Worm (Caenorhabditis elegans): Measurements from ENCODE around the gene flp-25.

The flp-25 gene

DNA sequence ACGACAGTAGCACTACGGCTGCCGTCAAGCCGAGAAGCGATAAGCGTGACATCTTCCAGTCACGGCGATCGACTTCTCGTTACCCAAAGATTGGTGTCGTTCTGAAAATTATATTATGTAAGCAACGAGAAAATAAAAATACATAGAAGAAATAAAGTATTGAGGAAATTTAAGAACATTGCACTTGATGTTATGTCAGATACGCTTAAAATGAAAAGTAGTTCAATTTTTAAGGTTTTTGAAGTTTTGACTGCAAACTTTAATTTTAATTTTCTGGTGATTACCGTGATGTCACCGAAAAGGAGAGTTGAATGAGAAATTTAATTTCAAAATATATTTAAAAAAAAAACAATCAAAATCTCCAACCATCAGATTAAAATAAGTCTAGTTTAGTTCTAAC lies 17.0 kb upstream of the flp-25 start, which contains the start of gene emb-9:
emb-9 (minus strand) TSS at position 101 of the 400 bp plus-strand sequence.
- TF ChIP-seq zag-1 (tag; optimal IDR thresholded peaks at IDR 0.05) (no peak), unc-39 (tag; optimal IDR thresholded peaks at IDR 0.05) (no peak), ceh-16 (tag; optimal IDR thresholded peaks at IDR 0.05) (no peak), nhr-67 (tag; optimal IDR thresholded peaks at IDR 0.05) (no peak), ztf-4 (tag; optimal IDR thresholded peaks at IDR 0.05) (no peak), nhr-43 (tag; optimal IDR thresholded peaks at IDR 0.05; ENCODE audit: poor library complexity, severe bottlenecking) (no peak), nhr-28 (tag; optimal IDR thresholded peaks at IDR 0.05) (no peak), mdl-1 (tag; optimal IDR thresholded peaks at IDR 0.05) (no peak), fos-1 (tag; optimal IDR thresholded peaks at IDR 0.05) (no peak), jun-1 (tag; optimal IDR thresholded peaks at IDR 0.05) (no peak)

DNA sequence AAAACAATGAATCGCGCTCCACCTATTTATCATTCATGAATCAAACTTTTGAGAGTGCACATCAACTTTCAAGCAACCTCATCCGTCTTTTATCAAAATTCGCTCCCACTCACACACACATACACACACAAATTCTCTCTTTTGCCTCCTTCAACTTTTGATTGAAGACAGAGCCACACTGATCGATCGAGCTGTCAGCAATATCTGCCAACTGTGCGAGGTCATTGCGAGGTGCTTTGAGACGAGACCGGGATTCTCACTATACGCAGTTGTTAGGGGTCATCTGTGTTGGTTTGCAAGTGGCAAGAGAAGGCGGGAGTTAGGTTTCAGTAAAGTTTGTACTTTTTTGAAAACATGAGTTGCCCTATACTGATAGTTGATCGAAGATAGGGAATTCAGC lies 15.2 kb upstream of the flp-25 start:
- TF ChIP-seq lin-39 (tag; optimal IDR thresholded peaks at IDR 0.05) (peak; percentile 75), unc-39 (tag; optimal IDR thresholded peaks at IDR 0.05) (no peak), nhr-11 (tag; optimal IDR thresholded peaks at IDR 0.05) (no peak), egl-27 (tag; optimal IDR thresholded peaks at IDR 0.05) (no peak), zag-1 (tag; optimal IDR thresholded peaks at IDR 0.05) (no peak)

DNA sequence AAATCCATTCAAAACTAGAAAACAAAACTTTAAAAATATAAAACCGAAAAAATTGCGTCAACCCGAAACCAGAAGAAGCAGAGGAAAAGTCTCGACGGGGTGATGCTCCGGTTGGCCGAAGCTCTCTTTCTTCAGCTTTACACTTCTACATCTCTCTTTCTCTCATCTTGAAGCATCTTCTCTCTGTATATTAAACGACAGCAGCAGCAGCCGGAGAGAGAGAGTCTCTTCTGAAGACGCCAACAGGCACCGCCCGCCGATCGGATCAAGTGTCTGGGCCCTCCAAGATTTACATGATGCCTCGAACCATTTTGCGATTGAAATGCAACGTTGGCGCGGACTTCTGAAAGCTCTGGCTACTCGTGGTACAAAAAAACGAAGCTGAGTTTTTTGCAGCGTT lies 14.6 kb upstream of the flp-25 start:
- TF ChIP-seq nfya-1 (tag; optimal IDR thresholded peaks at IDR 0.05; ENCODE audit: insufficient read depth) (peak; percentile 32), elt-2 (tag; optimal IDR thresholded peaks at IDR 0.05) (no peak)

DNA sequence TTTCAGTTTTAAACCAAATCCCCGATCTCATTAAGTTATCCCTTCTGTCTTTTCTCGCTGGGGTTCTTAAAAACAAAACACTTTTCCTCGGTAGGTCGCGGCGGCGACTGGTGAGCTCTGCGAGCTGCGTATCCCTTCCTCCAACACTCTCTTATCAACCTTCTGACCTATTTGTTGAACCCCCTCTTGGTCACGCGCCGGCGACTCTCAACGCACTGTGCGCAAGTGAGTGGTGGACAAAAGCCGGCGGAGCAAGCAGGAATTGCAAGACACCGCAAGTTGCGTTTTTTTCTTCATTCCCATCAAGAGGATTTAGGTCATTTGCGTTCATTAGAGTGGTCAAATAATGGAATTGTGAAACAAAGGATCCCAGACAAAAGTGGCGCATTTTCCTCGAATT lies 7.5 kb upstream of the flp-25 start:
- TF ChIP-seq aly-2 (tag; optimal IDR thresholded peaks at IDR 0.05) (no peak), unc-39 (tag; optimal IDR thresholded peaks at IDR 0.05) (no peak), elt-2 (tag; optimal IDR thresholded peaks at IDR 0.05) (no peak), zag-1 (tag; optimal IDR thresholded peaks at IDR 0.05) (no peak), egl-5 (tag; optimal IDR thresholded peaks at IDR 0.05) (no peak), fkh-2 (tag; optimal IDR thresholded peaks at IDR 0.05) (no peak), ztf-4 (tag; optimal IDR thresholded peaks at IDR 0.05) (no peak), unc-62 (GFP tag; optimal IDR thresholded peaks at IDR 0.05) (no peak), nfya-1 (tag; optimal IDR thresholded peaks at IDR 0.05; ENCODE audit: insufficient read depth) (peak; percentile 60), pha-4 (tag; optimal IDR thresholded peaks at IDR 0.05) (peak; percentile 69), lin-39 (tag; optimal IDR thresholded peaks at IDR 0.05) (peak; percentile 42)

DNA sequence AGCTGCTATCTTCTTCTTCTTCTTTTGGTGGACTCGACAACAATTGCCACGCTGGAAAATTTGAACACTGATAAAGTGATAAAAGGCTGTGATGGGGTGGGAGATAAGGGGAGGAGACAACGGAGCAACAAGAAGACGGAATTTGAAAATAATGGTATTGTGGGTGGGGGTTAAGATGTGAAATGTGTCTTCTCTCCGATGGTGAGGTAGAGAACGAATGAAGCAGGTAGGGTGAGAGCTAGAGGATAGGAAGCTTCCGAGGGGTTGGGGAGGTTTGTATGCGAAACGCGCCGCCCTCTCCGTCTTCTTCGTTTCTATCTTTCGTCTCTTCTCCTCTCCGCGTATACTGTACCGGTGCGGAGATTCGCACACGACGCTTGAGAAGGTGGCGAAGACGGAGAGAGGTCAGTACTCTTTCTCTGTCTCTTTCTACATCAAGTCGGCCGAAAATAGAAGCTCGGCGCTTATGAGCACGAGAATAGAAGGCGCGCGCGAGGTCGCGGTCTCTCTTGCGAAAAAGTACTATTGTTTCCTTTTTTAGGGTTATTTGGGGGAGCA lies 5.8 kb upstream of the flp-25 start, which contains the start of gene chtb-1:
chtb-1 (minus strand) TSS at position 51 of the 558 bp plus-strand sequence.
- no peak for TF ChIP-seq egl-27 (tag; optimal IDR thresholded peaks at IDR 0.05)
- TF ChIP-seq jun-1 (tag; optimal IDR thresholded peaks at IDR 0.05): no peak
- no peak for TF ChIP-seq ceh-9 (tag; optimal IDR thresholded peaks at IDR 0.05)
- TF ChIP-seq nhr-76 (tag; optimal IDR thresholded peaks at IDR 0.05): no peak

DNA sequence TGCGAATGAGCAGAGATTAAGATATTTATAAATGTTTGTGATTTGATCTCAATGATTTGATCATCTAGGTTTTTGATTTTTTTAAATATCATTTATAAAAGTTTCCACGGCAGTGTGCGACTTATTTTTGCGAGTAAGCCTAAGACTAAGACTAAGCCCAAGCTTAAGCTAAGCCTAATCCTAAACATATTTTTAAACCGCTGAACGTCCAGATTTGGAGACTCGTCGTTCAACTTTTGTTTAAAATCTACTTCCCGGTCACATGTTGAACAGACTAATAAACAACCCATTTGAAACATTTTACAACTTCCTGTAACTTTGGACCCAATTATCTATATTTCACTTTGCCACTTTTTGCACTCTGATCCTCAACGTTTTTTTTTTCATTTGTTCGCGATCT lies 2.3 kb upstream of the flp-25 start, which contains the start of gene K04H4.5:
K04H4.5 (plus strand) TSS at position 301 of the 400 bp plus-strand sequence.
- TF ChIP-seq elt-2 (tag; optimal IDR thresholded peaks at IDR 0.05) (no peak), sea-2 (GFP tag; optimal IDR thresholded peaks at IDR 0.05) (no peak)

DNA sequence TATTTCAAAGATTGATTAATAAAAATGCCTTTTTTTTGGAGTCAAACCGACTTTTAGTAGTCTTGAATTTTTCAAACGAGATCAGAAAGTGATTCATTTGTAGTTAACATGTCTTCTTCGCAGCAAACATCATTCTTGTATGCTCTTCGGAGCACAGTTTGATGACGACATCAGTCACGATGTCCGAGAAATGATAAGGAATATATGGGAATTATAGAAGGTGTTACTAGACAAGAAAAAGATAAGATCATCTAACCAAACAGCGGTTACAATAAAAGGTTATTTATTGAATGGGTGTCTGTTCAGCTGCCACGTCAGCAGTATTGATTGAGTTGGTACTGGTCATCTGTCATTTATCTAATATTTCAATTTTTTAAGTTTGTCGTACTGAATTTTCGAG lies 5.0 kb downstream of the flp-25 start:
- TF ChIP-seq elt-2 (tag; optimal IDR thresholded peaks at IDR 0.05) (peak; percentile 38), pqm-1 (tag; optimal IDR thresholded peaks at IDR 0.05) (peak; percentile 12), ceh-28 (tag; optimal IDR thresholded peaks at IDR 0.05) (no peak)

DNA sequence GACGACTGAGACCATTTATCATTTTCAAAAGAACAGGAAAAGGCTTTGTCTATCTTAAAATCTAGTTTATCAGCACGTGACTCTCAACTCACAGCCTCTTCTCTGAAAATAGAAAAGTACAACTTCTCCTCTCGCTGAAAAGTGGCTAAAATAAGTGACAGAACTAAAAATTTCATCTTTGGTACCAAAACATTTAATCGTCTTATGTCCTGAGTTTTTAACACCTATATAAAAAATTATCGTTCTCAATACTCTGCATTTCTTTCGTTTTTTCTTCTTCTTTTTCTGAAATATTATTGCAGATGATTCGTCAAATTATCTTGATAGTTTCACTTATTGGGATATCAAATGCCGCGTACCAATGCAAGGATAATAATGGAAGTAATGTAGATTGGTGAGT lies 5.6 kb downstream of the flp-25 start, which contains the start of gene crn-6:
crn-6 (plus strand) TSS at position 301 of the 400 bp plus-strand sequence.
- TF ChIP-seq ceh-9 (tag; optimal IDR thresholded peaks at IDR 0.05) (no peak), nhr-237 (tag; optimal IDR thresholded peaks at IDR 0.05) (no peak), nhr-67 (tag; optimal IDR thresholded peaks at IDR 0.05) (no peak), ceh-28 (tag; optimal IDR thresholded peaks at IDR 0.05) (no peak), lsy-12 (tag; optimal IDR thresholded peaks at IDR 0.05) (no peak), nhr-25 (tag; optimal IDR thresholded peaks at IDR 0.05) (no peak), snpc-4 (tag; optimal IDR thresholded peaks at IDR 0.05) (no peak), skn-1 (tag; optimal IDR thresholded peaks at IDR 0.05) (no peak), ceh-82 (tag; optimal IDR thresholded peaks at IDR 0.05) (no peak), daf-12 (tag; optimal IDR thresholded peaks at IDR 0.05) (no peak), ZK546.5 (tag; optimal IDR thresholded peaks at IDR 0.05) (no peak)

Data from whole organism, L3 larva.